Worm (Caenorhabditis elegans) whole organism, early embryonic: Measurements from ENCODE around the gene F59A1.15.

ENCODE experiments used
- F13C5.2 ChIP-seq: sonication (generic microtip); optimal IDR thresholded peaks from 2 replicates; lab custom pipeline; 2017; ENCODE audit warnings: mild to moderate bottlenecking, missing genetic modification characterization, inconsistent platforms, missing compliant biosample characterization
- ama-1 ChIP-seq: fragments of 150-350 bp; optimal IDR thresholded peaks from 2 replicates; lab custom pipeline; 2014
- ceh-13 ChIP-seq: fragments of 200-800 bp; sonication (Bioruptor generic); optimal IDR thresholded peaks from 2 replicates; lab custom pipeline; 2018; ENCODE audit warnings: mild to moderate bottlenecking, missing genetic modification characterization, missing compliant biosample characterization
- ceh-36 ChIP-seq: sonication (generic microtip); optimal IDR thresholded peaks from 2 replicates; lab custom pipeline; 2016; ENCODE audit warnings: missing genetic modification characterization, inconsistent platforms, missing compliant biosample characterization
- flt-1 ChIP-seq: fragments of 200-800 bp; sonication (Bioruptor generic); IDR thresholded peaks from 2 replicates; pipeline ENCODE4 v1.3.6; 2022; ENCODE audit warnings: missing genetic modification characterization, missing compliant biosample characterization
- hmg-4 ChIP-seq: fragments of 200-800 bp; sonication (Bioruptor generic); optimal IDR thresholded peaks from 2 replicates; lab custom pipeline; 2018; ENCODE audit warnings: mild to moderate bottlenecking, missing genetic modification characterization, missing compliant biosample characterization
- scrt-1 ChIP-seq: fragments of 200-800 bp; sonication (Bioruptor generic); IDR thresholded peaks from 2 replicates; pipeline ENCODE4 v1.3.6; 2022; ENCODE audit warnings: missing genetic modification characterization, missing compliant biosample characterization
- sea-1 ChIP-seq: fragments of 200-800 bp; sonication (Bioruptor generic); conservative IDR thresholded peaks from 2 replicates; pipeline ENCODE4 v1.3.6; 2022; ENCODE audit warnings: missing genetic modification characterization, missing compliant biosample characterization
- tbx-11 ChIP-seq: fragments of 200-800 bp; sonication (Bioruptor generic); IDR thresholded peaks from 2 replicates; pipeline ENCODE4 v1.3.6; 2022; ENCODE audit warnings: missing genetic modification characterization, missing compliant biosample characterization
- tbx-37 ChIP-seq: fragments of 200-800 bp; sonication (Bioruptor generic); conservative IDR thresholded peaks from 2 replicates; pipeline ENCODE4 v1.3.6; 2022; ENCODE audit warnings: missing genetic modification reagents, missing genetic modification characterization, missing compliant biosample characterization
- tra-4 ChIP-seq: sonication (generic microtip); optimal IDR thresholded peaks from 2 replicates; lab custom pipeline; 2017; ENCODE audit warnings: missing genetic modification characterization, missing compliant biosample characterization

ce11 chrV:17712349-17712748 lies 28.7 kb upstream of the F59A1.15 start:
- TF ChIP-seq ama-1 (lab: Kevin White, UChicago), result no peak
- no peak for TF ChIP-seq tbx-37 (GFP tag; lab: Robert Waterston, UW)
- TF ChIP-seq flt-1 (GFP tag; lab: Robert Waterston, UW), result no peak
- no peak for TF ChIP-seq tbx-11
- TF ChIP-seq tra-4, result no peak
- no peak for TF ChIP-seq ceh-36 (tag; lab: Kevin White, UChicago)
- TF ChIP-seq sea-1 (GFP tag; lab: Robert Waterston, UW), result no peak
- TF ChIP-seq hmg-4, result no peak
- no peak for TF ChIP-seq scrt-1 (GFP tag; lab: Robert Waterston, UW)
- no peak for TF ChIP-seq F13C5.2 (tag; lab: Kevin White, UChicago)
- no peak for TF ChIP-seq ceh-13
